Worm (Caenorhabditis elegans): ENCODE measurements around the gene rpn-3.

ce11 chrIII:8483853-8484252, 36.7 kb downstream of the rpn-3 start, which contains the start of gene F42H10.3:
- no peak for TF ChIP-seq nhr-237 (tag; optimal IDR thresholded peaks at IDR 0.05)
- TF ChIP-seq ztf-11 (tag; optimal IDR thresholded peaks at IDR 0.05): no peak
- TF ChIP-seq tbx-2 (tag; optimal IDR thresholded peaks at IDR 0.05): no peak
- TF ChIP-seq sptf-1 (tag; optimal IDR thresholded peaks at IDR 0.05): no peak
- no peak for TF ChIP-seq aly-2 (tag; optimal IDR thresholded peaks at IDR 0.05)
- no peak for TF ChIP-seq ets-5 (GFP tag; IDR thresholded peaks at IDR 0.05)
- TF ChIP-seq unc-130 (tag; optimal IDR thresholded peaks at IDR 0.05): no peak
- no peak for TF ChIP-seq nhr-11 (tag; optimal IDR thresholded peaks at IDR 0.05)
- TF ChIP-seq unc-62 (GFP tag; optimal IDR thresholded peaks at IDR 0.05): no peak
- TF ChIP-seq ama-1 (optimal IDR thresholded peaks at IDR 0.05): no peak
- no peak for TF ChIP-seq fos-1 (tag; optimal IDR thresholded peaks at IDR 0.05)
- no peak for TF ChIP-seq sox-4 (tag; optimal IDR thresholded peaks at IDR 0.05)
- no peak for TF ChIP-seq snpc-4 (tag; optimal IDR thresholded peaks at IDR 0.05)
- TF ChIP-seq jun-1 (tag; optimal IDR thresholded peaks at IDR 0.05): no peak

Measured in whole organism, L1 larva.